Fruit fly (Drosophila melanogaster) whole organism, prepupa: ENCODE data around the gene CG3071.

ENCODE experiments used
- Blimp-1 ChIP-seq: fragments of 200-800 bp; sonication (Bioruptor generic); optimal IDR thresholded peaks from 3 replicates; lab custom pipeline; 2017; ENCODE audit warnings: missing biosample characterization, missing genetic modification characterization, mild to moderate bottlenecking, moderate library complexity, missing genetic modification reagents
- CG10631 ChIP-seq: fragments of 200-800 bp; sonication (Bioruptor generic); optimal IDR thresholded peaks from 2 replicates; lab custom pipeline; 2016; ENCODE audit warnings: missing biosample characterization, missing genetic modification characterization
- CG10669 ChIP-seq: fragments of 200-800 bp; sonication (Bioruptor generic); optimal IDR thresholded peaks from 3 replicates; lab custom pipeline; 2018; ENCODE audit warnings: missing biosample characterization, mild to moderate bottlenecking, missing genetic modification characterization, moderate library complexity
- CG11902 ChIP-seq: fragments of 200-800 bp; sonication (Bioruptor generic); optimal IDR thresholded peaks from 3 replicates; lab custom pipeline; 2016; ENCODE audit warnings: missing biosample characterization, missing genetic modification characterization
- CG15336 ChIP-seq: fragments of 200-800 bp; sonication (Bioruptor generic); IDR thresholded peaks from 2 replicates; pipeline ENCODE4 v1.3.6; 2022; ENCODE audit warnings: missing biosample characterization, missing genetic modification characterization
- CG16779 ChIP-seq: fragments of 200-800 bp; sonication (Bioruptor generic); optimal IDR thresholded peaks from 3 replicates; lab custom pipeline; 2017; ENCODE audit warnings: missing biosample characterization, mild to moderate bottlenecking, missing genetic modification characterization
- CG3032 ChIP-seq: fragments of 200-800 bp; optimal IDR thresholded peaks from 2 replicates; lab custom pipeline; 2019; ENCODE audit warnings: missing biosample characterization, mild to moderate bottlenecking, missing genetic modification characterization, moderate library complexity
- CG31627 ChIP-seq: fragments of 200-800 bp; sonication (Bioruptor generic); optimal IDR thresholded peaks from 3 replicates; lab custom pipeline; 2016; ENCODE audit warnings: missing biosample characterization, missing genetic modification characterization
- CG32006 ChIP-seq: fragments of 200-800 bp; sonication (Bioruptor generic); optimal IDR thresholded peaks from 3 replicates; lab custom pipeline; 2017; ENCODE audit warnings: missing biosample characterization, mild to moderate bottlenecking, missing genetic modification characterization
- CG3919 ChIP-seq: fragments of 200-800 bp; sonication (Bioruptor generic); optimal IDR thresholded peaks from 3 replicates; lab custom pipeline; 2016; ENCODE audit warnings: missing biosample characterization, missing genetic modification characterization
- CG4318 ChIP-seq: fragments of 200-800 bp; sonication (Bioruptor generic); optimal IDR thresholded peaks from 3 replicates; lab custom pipeline; 2017; ENCODE audit warnings: missing biosample characterization, mild to moderate bottlenecking, missing genetic modification characterization
- CG6163 ChIP-seq: fragments of 200-800 bp; sonication (Bioruptor generic); IDR thresholded peaks from 3 replicates; pipeline ENCODE4 v1.3.6; 2022; ENCODE audit warnings: missing biosample characterization, missing genetic modification characterization
- CG6276 ChIP-seq: fragments of 200-800 bp; sonication (Bioruptor generic); optimal IDR thresholded peaks from 2 replicates; lab custom pipeline; 2017; ENCODE audit warnings: missing biosample characterization, mild to moderate bottlenecking, missing genetic modification characterization
- CG6792 ChIP-seq: fragments of 200-800 bp; sonication (Bioruptor generic); optimal IDR thresholded peaks from 3 replicates; lab custom pipeline; 2016; ENCODE audit warnings: missing biosample characterization, missing genetic modification characterization
- CG6808 ChIP-seq: fragments of 200-800 bp; sonication (Bioruptor generic); optimal IDR thresholded peaks from 3 replicates; lab custom pipeline; 2017; ENCODE audit warnings: missing biosample characterization, missing genetic modification characterization, mild to moderate bottlenecking, moderate library complexity, missing genetic modification reagents
- CG7368 ChIP-seq: fragments of 200-800 bp; sonication (Bioruptor generic); optimal IDR thresholded peaks from 3 replicates; lab custom pipeline; 2016; ENCODE audit warnings: missing biosample characterization, missing genetic modification characterization
- CG8119 ChIP-seq: fragments of 200-800 bp; sonication (Bioruptor generic); IDR thresholded peaks from 3 replicates; pipeline ENCODE4 v1.3.6; 2022; ENCODE audit warnings: missing biosample characterization, missing genetic modification characterization
- CG8319 ChIP-seq: fragments of 200-800 bp; sonication (Bioruptor generic); optimal IDR thresholded peaks from 3 replicates; lab custom pipeline; 2016; ENCODE audit warnings: missing biosample characterization, missing genetic modification characterization
- CG9139 ChIP-seq: fragments of 200-800 bp; sonication (Bioruptor generic); optimal IDR thresholded peaks from 3 replicates; lab custom pipeline; 2017; ENCODE audit warnings: missing biosample characterization, mild to moderate bottlenecking, missing genetic modification characterization
- Eip75B ChIP-seq: fragments of 200-800 bp; sonication (Bioruptor generic); optimal IDR thresholded peaks from 3 replicates; lab custom pipeline; 2016; ENCODE audit warnings: missing biosample characterization, missing genetic modification characterization
- Eip93F ChIP-seq: fragments of 200-800 bp; sonication (Bioruptor generic); optimal IDR thresholded peaks from 2 replicates; lab custom pipeline; 2016; ENCODE audit warnings: missing biosample characterization, mild to moderate bottlenecking, missing genetic modification characterization
- Ets21C ChIP-seq: fragments of 200-800 bp; sonication (Bioruptor generic); optimal IDR thresholded peaks from 3 replicates; lab custom pipeline; 2016; ENCODE audit warnings: missing biosample characterization, missing genetic modification characterization
- Gug ChIP-seq: fragments of 200-800 bp; sonication (Bioruptor generic); IDR thresholded peaks from 2 replicates; pipeline ENCODE4 v1.3.6; 2022; ENCODE audit warnings: missing biosample characterization, missing genetic modification characterization
- Hr38 ChIP-seq: sonication (Bioruptor generic); optimal IDR thresholded peaks from 2 replicates; lab custom pipeline; 2016; ENCODE audit warnings: missing biosample characterization, missing genetic modification characterization
- Hr39 ChIP-seq: fragments of 200-800 bp; sonication (Bioruptor generic); optimal IDR thresholded peaks from 2 replicates; lab custom pipeline; 2016; ENCODE audit warnings: missing biosample characterization, missing genetic modification characterization
- Lpt ChIP-seq: fragments of 200-800 bp; sonication (Bioruptor generic); optimal IDR thresholded peaks from 3 replicates; lab custom pipeline; 2016; ENCODE audit warnings: missing biosample characterization, missing genetic modification characterization
- Met ChIP-seq: fragments of 200-800 bp; sonication (Bioruptor generic); optimal IDR thresholded peaks from 3 replicates; lab custom pipeline; 2016; ENCODE audit warnings: missing biosample characterization, missing genetic modification characterization
- OdsH ChIP-seq: fragments of 200-800 bp; sonication (Bioruptor generic); optimal IDR thresholded peaks from 3 replicates; lab custom pipeline; 2016; ENCODE audit warnings: missing biosample characterization, missing genetic modification characterization
- Smox ChIP-seq: fragments of 200-800 bp; sonication (Bioruptor generic); optimal IDR thresholded peaks from 3 replicates; lab custom pipeline; 2016; ENCODE audit warnings: missing biosample characterization, missing genetic modification characterization
- Sox102F ChIP-seq: fragments of 200-800 bp; sonication (Bioruptor generic); optimal IDR thresholded peaks from 2 replicates; lab custom pipeline; 2016; ENCODE audit warnings: missing biosample characterization, mild to moderate bottlenecking, missing genetic modification characterization
- Sox14 ChIP-seq: fragments of 200-800 bp; sonication (Bioruptor generic); optimal IDR thresholded peaks from 3 replicates; lab custom pipeline; 2016; ENCODE audit warnings: missing biosample characterization, missing genetic modification characterization
- achi ChIP-seq: fragments of 200-800 bp; sonication (Bioruptor generic); optimal IDR thresholded peaks from 3 replicates; lab custom pipeline; 2016; ENCODE audit warnings: missing biosample characterization, missing genetic modification characterization
- acj6 ChIP-seq: fragments of 200-800 bp; sonication (Bioruptor generic); optimal IDR thresholded peaks from 3 replicates; lab custom pipeline; 2016; ENCODE audit warnings: missing biosample characterization, missing genetic modification characterization
- cyc ChIP-seq: fragments of 200-800 bp; sonication (Bioruptor generic); optimal IDR thresholded peaks from 3 replicates; lab custom pipeline; 2016; ENCODE audit warnings: missing biosample characterization, missing genetic modification characterization
- eg ChIP-seq: fragments of 200-800 bp; sonication (Bioruptor generic); IDR thresholded peaks from 3 replicates; pipeline ENCODE4 v1.3.6; 2022; ENCODE audit warnings: missing biosample characterization, missing genetic modification characterization
- fkh ChIP-seq: fragments of 200-800 bp; sonication (Bioruptor generic); optimal IDR thresholded peaks from 3 replicates; lab custom pipeline; 2017; ENCODE audit warnings: missing biosample characterization, mild to moderate bottlenecking, missing genetic modification characterization, moderate library complexity
- lz ChIP-seq: fragments of 200-800 bp; sonication (Bioruptor generic); optimal IDR thresholded peaks from 3 replicates; lab custom pipeline; 2016; ENCODE audit warnings: missing biosample characterization, missing genetic modification characterization
- net ChIP-seq: fragments of 200-800 bp; sonication (Bioruptor generic); optimal IDR thresholded peaks from 3 replicates; lab custom pipeline; 2016; ENCODE audit warnings: missing biosample characterization, missing genetic modification characterization
- pdm3 ChIP-seq: fragments of 200-800 bp; sonication (Bioruptor generic); optimal IDR thresholded peaks from 3 replicates; lab custom pipeline; 2016; ENCODE audit warnings: missing biosample characterization, missing genetic modification characterization
- salr ChIP-seq, 2 experiments: fragments of 200-800 bp; sonication (Bioruptor generic); optimal IDR thresholded peaks; 3 replicates each; lab custom pipeline; 2016 to 2018; ENCODE audit warnings: missing biosample characterization in 2 of 2, missing genetic modification characterization in 2 of 2, mild to moderate bottlenecking in 1 of 2
- spab ChIP-seq: fragments of 200-800 bp; sonication (Bioruptor generic); optimal IDR thresholded peaks from 2 replicates; lab custom pipeline; 2017; ENCODE audit warnings: missing biosample characterization, mild to moderate bottlenecking, missing genetic modification characterization, missing genetic modification reagents
- svp ChIP-seq: fragments of 200-800 bp; sonication (Bioruptor generic); peaks from one replicate; lab custom pipeline; 2016; ENCODE audit warnings: missing biosample characterization, missing genetic modification characterization
- topi ChIP-seq: fragments of 200-800 bp; sonication (Bioruptor generic); optimal IDR thresholded peaks from 3 replicates; lab custom pipeline; 2016; ENCODE audit warnings: missing biosample characterization, missing genetic modification characterization
- vri ChIP-seq: fragments of 200-800 bp; sonication (Bioruptor generic); optimal IDR thresholded peaks from 3 replicates; lab custom pipeline; 2016; ENCODE audit warnings: missing biosample characterization, mild to moderate bottlenecking, missing genetic modification characterization

CG3071 gene

dm6 chrX:2289134-2289533, 26.5 kb downstream of the CG3071 start (continued):
- TF ChIP-seq CG3032 (tag; lab: Kevin White, UChicago) (peak; percentile 65), Smox (GFP tag; lab: Kevin White, UChicago) (no peak), CG10631 (GFP tag; lab: Kevin White, UChicago) (peak; percentile 48), OdsH (GFP tag; lab: Kevin White, UChicago) (peak; percentile 29), CG10669 (GFP tag; lab: Kevin White, UChicago) (peak; percentile 80), achi (GFP tag; lab: Kevin White, UChicago) (peak; percentile 66), CG8319 (GFP tag; lab: Kevin White, UChicago) (no peak), CG11902 (no peak), cyc (no peak), CG8119 (GFP tag; lab: Robert Waterston, UW) (peak; percentile 95), CG15336 (GFP tag; lab: Robert Waterston, UW) (peak; percentile 91), CG6808 (GFP tag; lab: Kevin White, UChicago) (peak; percentile 93), Met (no peak), CG6276 (GFP tag; lab: Kevin White, UChicago) (peak; percentile 96), CG3919 (peak; percentile 39), svp (GFP tag; lab: Kevin White, UChicago) (peak; percentile 65), topi (GFP tag; lab: Kevin White, UChicago) (no peak), Eip93F (GFP tag; lab: Kevin White, UChicago) (no peak), CG31627 (GFP tag; lab: Kevin White, UChicago) (no peak), Lpt (GFP tag; lab: Kevin White, UChicago) (peak; percentile 94), Hr39 (GFP tag; lab: Kevin White, UChicago) (no peak), CG9139 (peak; percentile 96), lz (GFP tag; lab: Kevin White, UChicago) (no peak), Blimp-1 (no peak), net (GFP tag; lab: Kevin White, UChicago) (peak; percentile 85), Ets21C (no peak), CG16779 (tag; lab: Kevin White, UChicago) (peak; percentile 94), fkh (GFP tag; lab: Kevin White, UChicago) (no peak), Eip75B (peak; percentile 67)

- TF ChIP-seq Eip75B: no peak
- no peak for TF ChIP-seq Sox102F (GFP tag; lab: Kevin White, UChicago)
- TF ChIP-seq svp (GFP tag; lab: Kevin White, UChicago): peak; percentile 73
These were observed 28.4 kb downstream of the CG3071 start for dm6 chrX:2291023-2291422.

- TF ChIP-seq CG4318 (GFP tag; lab: Kevin White, UChicago) (no peak), Smox (GFP tag; lab: Kevin White, UChicago) (no peak), Sox14 (GFP tag; lab: Kevin White, UChicago) (no peak), spab (GFP tag; lab: Kevin White, UChicago) (no peak), CG16779 (tag; lab: Kevin White, UChicago) (no peak), CG32006 (no peak), Hr38 (GFP tag; lab: Kevin White, UChicago) (no peak), CG7368 (GFP tag; lab: Kevin White, UChicago) (no peak)
These were observed 29.8 kb downstream of the CG3071 start for dm6 chrX:2292410-2292809.

- TF ChIP-seq CG16779 (tag; lab: Kevin White, UChicago) (peak; percentile 92), salr (GFP tag; optimal IDR thresholded peaks at IDR 0.05; lab: Kevin White, UChicago) (peak; percentile 83 to 92), lz (GFP tag; lab: Kevin White, UChicago) (peak; percentile 97), CG10669 (GFP tag; lab: Kevin White, UChicago) (peak; percentile 96), Gug (peak; percentile 81), CG6163 (GFP tag; lab: Robert Waterston, UW) (peak; percentile 88), Hr38 (GFP tag; lab: Kevin White, UChicago) (peak; percentile 17), CG7368 (GFP tag; lab: Kevin White, UChicago) (peak; percentile 86), Hr39 (GFP tag; lab: Kevin White, UChicago) (peak; percentile 94), Lpt (GFP tag; lab: Kevin White, UChicago) (peak; percentile 94), CG3032 (tag; lab: Kevin White, UChicago) (peak; percentile 96), achi (GFP tag; lab: Kevin White, UChicago) (peak; percentile 93), pdm3 (GFP tag; lab: Kevin White, UChicago) (peak; percentile 96), OdsH (GFP tag; lab: Kevin White, UChicago) (peak; percentile 93), vri (peak; percentile 93), CG6792 (peak; percentile 94), topi (GFP tag; lab: Kevin White, UChicago) (peak; percentile 97), eg (GFP tag; lab: Robert Waterston, UW) (peak; percentile 92), acj6 (GFP tag; lab: Kevin White, UChicago) (peak; percentile 93), CG11902 (peak; percentile 82), Smox (GFP tag; lab: Kevin White, UChicago) (peak; percentile 95)
These were observed 30.8 kb downstream of the CG3071 start, which contains the start of gene CG2865 for dm6 chrX:2293294-2293988. Gene CG2865 (minus strand): TSS chrX:2293411.
